Worm (Caenorhabditis elegans) whole organism, mixed stage, embryonic: ENCODE data around the gene T20G5.9.

ENCODE experiments used
- bed-3 ChIP-seq: fragments of 200-800 bp; sonication (Bioruptor generic); optimal IDR thresholded peaks from 3 replicates; lab custom pipeline; 2018; ENCODE audit warnings: mild to moderate bottlenecking, missing genetic modification characterization, moderate library complexity, missing compliant biosample characterization
- blmp-1 ChIP-seq: fragments of 150-350 bp; optimal IDR thresholded peaks from 2 replicates; lab custom pipeline; 2014; ENCODE audit warnings: missing biosample characterization, missing genetic modification characterization
- ceh-39 ChIP-seq: fragments of 150-350 bp; optimal IDR thresholded peaks from 2 replicates; lab custom pipeline; 2014; ENCODE audit warnings: missing biosample characterization, missing genetic modification characterization
- ces-1 ChIP-seq: fragments of 150-350 bp; optimal IDR thresholded peaks from 2 replicates; lab custom pipeline; 2014; ENCODE audit warnings: missing biosample characterization, missing genetic modification reagents, missing genetic modification characterization
- elt-1 ChIP-seq: sonication (generic microtip); optimal IDR thresholded peaks from 2 replicates; lab custom pipeline; 2017; ENCODE audit warnings: missing genetic modification characterization, mild to moderate bottlenecking, missing compliant biosample characterization, antibody characterized with exemption, moderate library complexity, borderline replicate concordance; ENCODE audit not compliant: insufficient read depth
- lin-13 ChIP-seq: fragments of 150-350 bp; optimal IDR thresholded peaks from 2 replicates; lab custom pipeline; 2014; ENCODE audit warnings: missing biosample characterization, missing genetic modification characterization
- mls-2 ChIP-seq: sonication (generic microtip); optimal IDR thresholded peaks from 2 replicates; lab custom pipeline; 2016; ENCODE audit warnings: mild to moderate bottlenecking, missing genetic modification characterization, moderate library complexity, missing compliant biosample characterization
- nhr-2 ChIP-seq: fragments of 150-350 bp; optimal IDR thresholded peaks from 2 replicates; lab custom pipeline; 2014; ENCODE audit warnings: missing biosample characterization, missing genetic modification characterization
- pha-4 ChIP-seq: fragments of 150-350 bp; optimal IDR thresholded peaks from 2 replicates; lab custom pipeline; 2018; ENCODE audit warnings: missing biosample characterization, missing genetic modification reagents, missing genetic modification characterization
- sem-2 ChIP-seq: fragments of 200-800 bp; sonication (Bioruptor generic); optimal IDR thresholded peaks from 2 replicates; lab custom pipeline; 2018; ENCODE audit warnings: mild to moderate bottlenecking, missing genetic modification characterization, missing compliant biosample characterization
- snpc-4 ChIP-seq: fragments of 150-350 bp; optimal IDR thresholded peaks from 2 replicates; lab custom pipeline; 2014; ENCODE audit warnings: missing biosample characterization, missing genetic modification characterization
- unc-62 ChIP-seq: fragments of 150-350 bp; optimal IDR thresholded peaks from 2 replicates; lab custom pipeline; 2014; ENCODE audit warnings: missing biosample characterization, missing genetic modification reagents, missing genetic modification characterization
- ztf-11 ChIP-seq: fragments of 150-350 bp; optimal IDR thresholded peaks from 2 replicates; lab custom pipeline; 2014; ENCODE audit warnings: missing biosample characterization, missing genetic modification characterization

- TF ChIP-seq lin-13 (no peak), unc-62 (GFP tag; lab: Kevin White, UChicago) (no peak), ceh-39 (tag; lab: Kevin White, UChicago) (no peak), blmp-1 (tag; lab: Kevin White, UChicago) (no peak), ces-1 (GFP tag; lab: Kevin White, UChicago) (no peak), sem-2 (GFP tag; lab: Kevin White, UChicago) (no peak), elt-1 (tag; lab: Kevin White, UChicago) (no peak), bed-3 (GFP tag; lab: Kevin White, UChicago) (no peak), ztf-11 (tag; lab: Kevin White, UChicago) (no peak), snpc-4 (tag; lab: Kevin White, UChicago) (no peak), pha-4 (tag; lab: Kevin White, UChicago) (no peak), nhr-2 (tag; lab: Kevin White, UChicago) (no peak), mls-2 (tag; lab: Kevin White, UChicago) (no peak)
Measured at ce11 chrIII:10240073-10240472, 30.4 kb downstream of the T20G5.9 start.
